Worm (Caenorhabditis elegans): ENCODE results near the gene Y116A8C.30.

The Y116A8C.30 gene

ce11 chrIV:17100628-17101338 is 2.7 kb downstream of the Y116A8C.30 start:
- TF ChIP-seq unc-3 (GFP tag; conservative IDR thresholded peaks at IDR 0.05) = no peak
- TF ChIP-seq unc-3 (tag; optimal IDR thresholded peaks at IDR 0.05) = no peak
- TF ChIP-seq nfya-1 (tag; optimal IDR thresholded peaks at IDR 0.05) = peak; percentile 92

- TF ChIP-seq hlh-15 (tag; optimal IDR thresholded peaks at IDR 0.05) = no peak
- no peak for TF ChIP-seq ceh-34 (tag; optimal IDR thresholded peaks at IDR 0.05)
- TF ChIP-seq sox-2 (GFP tag; IDR thresholded peaks at IDR 0.05) = no peak
- no peak for TF ChIP-seq dve-1 (tag; optimal IDR thresholded peaks at IDR 0.05)
- TF ChIP-seq mec-3 (tag; optimal IDR thresholded peaks at IDR 0.05; ENCODE audit: borderline replicate concordance) = no peak
- TF ChIP-seq ceh-2 (tag; optimal IDR thresholded peaks at IDR 0.05) = no peak
- TF ChIP-seq unc-55 (GFP tag; optimal IDR thresholded peaks at IDR 0.05) = no peak
- no peak for TF ChIP-seq zip-5 (tag; optimal IDR thresholded peaks at IDR 0.05)
- no peak for TF ChIP-seq syd-9 (tag; optimal IDR thresholded peaks at IDR 0.05)
- TF ChIP-seq C08G9.2 (tag; optimal IDR thresholded peaks at IDR 0.05) = no peak
Measured at ce11 chrIV:17100148-17100547, 3.4 kb downstream of the Y116A8C.30 start, which contains the start of gene bca-2. TSS of gene bca-2 (minus strand) at chrIV:17100248.

DNA sequence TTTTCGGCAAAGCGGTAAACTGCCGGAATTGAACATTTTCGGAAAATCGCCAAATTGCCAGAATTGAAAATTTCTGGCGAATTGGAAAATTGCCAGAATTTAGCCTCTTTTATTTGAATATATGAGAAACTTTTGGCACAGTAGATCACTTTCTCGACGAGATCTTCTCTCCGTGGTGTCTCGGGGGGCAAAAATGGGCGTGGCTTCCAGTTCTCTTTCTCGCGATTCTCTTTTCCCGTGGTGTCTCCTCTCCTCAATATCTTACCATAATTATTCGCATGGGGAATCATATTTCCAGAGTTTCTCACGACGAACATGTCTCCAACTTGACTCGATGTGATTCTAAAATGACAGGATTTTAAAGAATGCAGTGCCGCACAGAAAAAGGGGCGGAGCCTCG is 4.4 kb downstream of the Y116A8C.30 start:
- peak; percentile 75 for TF ChIP-seq ceh-31 (tag; optimal IDR thresholded peaks at IDR 0.05)
- TF ChIP-seq ceh-2 (tag; optimal IDR thresholded peaks at IDR 0.05) = peak; percentile 72
- peak; percentile 9 for TF ChIP-seq fkh-6 (tag; optimal IDR thresholded peaks at IDR 0.05)
- TF ChIP-seq hlh-6 (tag; optimal IDR thresholded peaks at IDR 0.05) = peak; percentile 43
- peak; percentile 19 for TF ChIP-seq ceh-14 (tag; optimal IDR thresholded peaks at IDR 0.05)
- TF ChIP-seq ceh-34 (tag; optimal IDR thresholded peaks at IDR 0.05) = peak; percentile 56
- TF ChIP-seq ceh-30 (tag; optimal IDR thresholded peaks at IDR 0.05) = no peak
- TF ChIP-seq rnt-1 (tag; optimal IDR thresholded peaks at IDR 0.05) = peak; percentile 26
- TF ChIP-seq tbx-2 (tag; optimal IDR thresholded peaks at IDR 0.05) = peak; percentile 88
- TF ChIP-seq ets-4 (tag; optimal IDR thresholded peaks at IDR 0.05) = peak; percentile 10
- no peak for TF ChIP-seq ceh-6 (GFP tag; optimal IDR thresholded peaks at IDR 0.05)
- TF ChIP-seq ceh-24 (tag; optimal IDR thresholded peaks at IDR 0.05) = no peak
- peak; percentile 84 for TF ChIP-seq ref-2 (tag; optimal IDR thresholded peaks at IDR 0.05)
- no peak for TF ChIP-seq npax-4 (tag; optimal IDR thresholded peaks at IDR 0.05)
- peak; percentile 61 for TF ChIP-seq fax-1 (tag; optimal IDR thresholded peaks at IDR 0.05)
- no peak for TF ChIP-seq ceh-22 (tag; optimal IDR thresholded peaks at IDR 0.05)
- TF ChIP-seq ahr-1 (tag; optimal IDR thresholded peaks at IDR 0.05) = peak; percentile 18
- TF ChIP-seq tbx-7 (tag; optimal IDR thresholded peaks at IDR 0.05) = peak; percentile 52
- no peak for TF ChIP-seq elt-2 (tag; optimal IDR thresholded peaks at IDR 0.05)
- no peak for TF ChIP-seq ttx-3 (tag; optimal IDR thresholded peaks at IDR 0.05)
- TF ChIP-seq zip-5 (tag; optimal IDR thresholded peaks at IDR 0.05) = peak; percentile 38
- TF ChIP-seq C08G9.2 (tag; optimal IDR thresholded peaks at IDR 0.05) = peak; percentile 65
- peak; percentile 7 for TF ChIP-seq lim-6 (tag; optimal IDR thresholded peaks at IDR 0.05)
- no peak for TF ChIP-seq ama-1 (optimal IDR thresholded peaks at IDR 0.05)

ce11 chrIV:17096168-17096567 is 7.3 kb downstream of the Y116A8C.30 start, which contains the start of gene Y116A8C.27:
TSS of gene Y116A8C.27 (minus strand) at chrIV:17096268.
- no peak for TF ChIP-seq C38D4.7 (GFP tag; optimal IDR thresholded peaks at IDR 0.05)
- no peak for TF ChIP-seq nfya-1 (tag; optimal IDR thresholded peaks at IDR 0.05)
- TF ChIP-seq K02D7.2 (tag; optimal IDR thresholded peaks at IDR 0.05) = no peak
- no peak for TF ChIP-seq ceh-30 (tag; optimal IDR thresholded peaks at IDR 0.05)
- no peak for TF ChIP-seq eyg-1 (tag; optimal IDR thresholded peaks at IDR 0.05)

Measured in whole organism, late embryonic.